Worm (Caenorhabditis elegans) whole organism, young adult: ENCODE data around the gene srh-78.

Experiments used
- B0019.2 ChIP-seq: fragments of 200-800 bp; sonication (Bioruptor generic); conservative IDR thresholded peaks from 2 replicates; pipeline ENCODE4 v1.3.6; 2022; ENCODE audit warnings: missing genetic modification reagents, missing genetic modification characterization, missing compliant biosample characterization
- B0336.3 ChIP-seq: fragments of 200-800 bp; sonication (Bioruptor generic); IDR thresholded peaks from 2 replicates; pipeline ENCODE4 v1.3.6; 2022; ENCODE audit warnings: missing genetic modification characterization, missing compliant biosample characterization
- F23B12.7 ChIP-seq: sonication (generic microtip); optimal IDR thresholded peaks from 2 replicates; lab custom pipeline; 2017; ENCODE audit warnings: missing genetic modification characterization, mild to moderate bottlenecking, missing compliant biosample characterization, antibody characterized with exemption, moderate library complexity; ENCODE audit not compliant: insufficient read depth
- F33H1.4 ChIP-seq: fragments of 200-800 bp; sonication (Bioruptor generic); IDR thresholded peaks from 2 replicates; pipeline ENCODE4 v1.3.6; 2022; ENCODE audit warnings: missing genetic modification reagents, missing genetic modification characterization, missing compliant biosample characterization
- F57A8.1 ChIP-seq: fragments of 200-800 bp; sonication (Bioruptor generic); optimal IDR thresholded peaks from 2 replicates; lab custom pipeline; 2018; ENCODE audit warnings: mild to moderate bottlenecking, missing genetic modification characterization, moderate library complexity, missing compliant biosample characterization
- K12H6.12 ChIP-seq: fragments of 200-800 bp; sonication (Bioruptor generic); optimal IDR thresholded peaks from 2 replicates; lab custom pipeline; 2018; ENCODE audit warnings: mild to moderate bottlenecking, missing genetic modification characterization, missing compliant biosample characterization
- Y95B8A.8 ChIP-seq: fragments of 200-800 bp; sonication (Bioruptor generic); IDR thresholded peaks from 2 replicates; pipeline ENCODE4 v1.3.6; 2022; ENCODE audit warnings: missing genetic modification reagents, missing genetic modification characterization, missing compliant biosample characterization
- aptf-2 ChIP-seq: fragments of 200-800 bp; sonication (Bioruptor generic); conservative IDR thresholded peaks from 2 replicates; pipeline ENCODE4 v1.3.6; 2022; ENCODE audit warnings: missing genetic modification reagents, missing genetic modification characterization, missing compliant biosample characterization
- athp-1 ChIP-seq: sonication (generic microtip); optimal IDR thresholded peaks from 2 replicates; lab custom pipeline; 2017; ENCODE audit warnings: mild to moderate bottlenecking, missing genetic modification characterization, missing compliant biosample characterization
- attf-5 ChIP-seq: fragments of 200-800 bp; sonication (Bioruptor generic); optimal IDR thresholded peaks from 2 replicates; lab custom pipeline; 2018; ENCODE audit warnings: mild to moderate bottlenecking, missing genetic modification characterization, missing compliant biosample characterization
- cebp-1 ChIP-seq, 2 experiments: fragments of 200-800 bp in 1 of 2; sonication (Bioruptor generic) in 1 of 2; sonication (generic microtip) in 1 of 2; IDR thresholded peaks in 1 of 2; optimal IDR thresholded peaks in 1 of 2; 2 replicates each; pipeline versions ENCODE4 v1.3.6 to Lab custom; 2017 to 2022; ENCODE audit warnings: missing compliant biosample characterization in 2 of 2, missing genetic modification characterization in 2 of 2, mild to moderate bottlenecking in 1 of 2, missing genetic modification reagents in 1 of 2, moderate library complexity in 1 of 2
- cebp-2 ChIP-seq: fragments of 200-800 bp; sonication (Bioruptor generic); IDR thresholded peaks from 2 replicates; pipeline ENCODE4 v1.3.6; 2022; ENCODE audit warnings: missing genetic modification characterization, missing compliant biosample characterization
- ceh-27 ChIP-seq: fragments of 200-800 bp; sonication (Bioruptor generic); optimal IDR thresholded peaks from 2 replicates; lab custom pipeline; 2018; ENCODE audit warnings: mild to moderate bottlenecking, missing genetic modification characterization, moderate library complexity, missing compliant biosample characterization
- ceh-91 ChIP-seq: fragments of 200-800 bp; sonication (Bioruptor generic); IDR thresholded peaks from 2 replicates; pipeline ENCODE4 v1.3.6; 2022; ENCODE audit warnings: missing genetic modification reagents, missing genetic modification characterization, missing compliant biosample characterization
- die-1 ChIP-seq: sonication (generic microtip); optimal IDR thresholded peaks from 2 replicates; lab custom pipeline; 2016; ENCODE audit warnings: missing genotype, mild to moderate bottlenecking, missing genetic modification characterization, missing compliant biosample characterization
- dpff-1 ChIP-seq: sonication (generic microtip); optimal IDR thresholded peaks from 2 replicates; lab custom pipeline; 2017; ENCODE audit warnings: mild to moderate bottlenecking, missing genetic modification characterization, missing compliant biosample characterization
- efl-1 ChIP-seq: fragments of 150-350 bp; optimal IDR thresholded peaks from 2 replicates; lab custom pipeline; 2014; ENCODE audit warnings: missing biosample characterization, missing genetic modification reagents, missing genetic modification characterization
- egl-18 ChIP-seq: fragments of 200-800 bp; sonication (Bioruptor generic); IDR thresholded peaks from 2 replicates; pipeline ENCODE4 v1.3.6; 2022; ENCODE audit warnings: missing genetic modification reagents, missing genetic modification characterization, missing compliant biosample characterization
- fkh-3 ChIP-seq: sonication (generic microtip); optimal IDR thresholded peaks from 2 replicates; lab custom pipeline; 2016; ENCODE audit warnings: mild to moderate bottlenecking, missing genetic modification characterization, missing compliant biosample characterization
- gei-17 ChIP-seq: fragments of 200-800 bp; sonication (Bioruptor generic); optimal IDR thresholded peaks from 2 replicates; lab custom pipeline; 2018; ENCODE audit warnings: mild to moderate bottlenecking, missing genetic modification characterization, missing compliant biosample characterization
- hlh-12 ChIP-seq: sonication (generic microtip); optimal IDR thresholded peaks from 2 replicates; lab custom pipeline; 2016; ENCODE audit warnings: missing genetic modification characterization, missing compliant biosample characterization
- hlh-26 ChIP-seq: fragments of 200-800 bp; sonication (Bioruptor generic); conservative IDR thresholded peaks from 2 replicates; pipeline ENCODE4 v1.3.6; 2022; ENCODE audit warnings: missing genetic modification reagents, missing genetic modification characterization, missing compliant biosample characterization
- lin-26 ChIP-seq: fragments of 200-800 bp; sonication (Bioruptor generic); IDR thresholded peaks from 2 replicates; pipeline ENCODE4 v1.3.6; 2022; ENCODE audit warnings: missing genetic modification reagents, missing genetic modification characterization, missing compliant biosample characterization
- lin-35 ChIP-seq, 3 experiments: fragments of 150-350 bp in 2 of 3; sonication (generic microtip) in 1 of 3; optimal IDR thresholded peaks; 2 replicates each; lab custom pipeline; 2014 to 2018; ENCODE audit warnings: missing biosample characterization in 3 of 3, missing genetic modification characterization in 3 of 3, missing genetic modification reagents in 3 of 3
- lin-40 ChIP-seq: sonication (generic microtip); optimal IDR thresholded peaks from 2 replicates; lab custom pipeline; 2016; ENCODE audit warnings: missing genetic modification characterization, mild to moderate bottlenecking, missing compliant biosample characterization, missing genotype, missing genetic modification reagents
- lin-54 ChIP-seq: fragments of 200-800 bp; sonication (Bioruptor generic); optimal IDR thresholded peaks from 2 replicates; lab custom pipeline; 2018; ENCODE audit warnings: mild to moderate bottlenecking, missing genetic modification characterization, missing compliant biosample characterization
- lsl-1 ChIP-seq: fragments of 200-800 bp; sonication (Bioruptor generic); optimal IDR thresholded peaks from 2 replicates; lab custom pipeline; 2018; ENCODE audit warnings: mild to moderate bottlenecking, missing genetic modification characterization, moderate library complexity, missing compliant biosample characterization
- madf-3 ChIP-seq: fragments of 200-800 bp; sonication (Bioruptor generic); IDR thresholded peaks from 2 replicates; pipeline ENCODE4 v1.3.6; 2022; ENCODE audit warnings: missing genetic modification reagents, missing genetic modification characterization, missing compliant biosample characterization
- nfya-1 ChIP-seq: sonication (generic microtip); optimal IDR thresholded peaks from 2 replicates; lab custom pipeline; 2017; ENCODE audit warnings: antibody characterized with exemption, missing compliant biosample characterization, missing genetic modification characterization, borderline replicate concordance; ENCODE audit not compliant: insufficient read depth
- nfyb-1 ChIP-seq: fragments of 200-800 bp; sonication (Bioruptor generic); IDR thresholded peaks from 2 replicates; pipeline ENCODE4 v1.3.6; 2022; ENCODE audit warnings: missing genetic modification reagents, missing genetic modification characterization, missing compliant biosample characterization
- nhr-179 ChIP-seq: sonication (generic microtip); optimal IDR thresholded peaks from 2 replicates; lab custom pipeline; 2016; ENCODE audit warnings: mild to moderate bottlenecking, missing genetic modification characterization, missing compliant biosample characterization
- nhr-27 ChIP-seq: fragments of 200-800 bp; sonication (Bioruptor generic); optimal IDR thresholded peaks from 2 replicates; lab custom pipeline; 2018; ENCODE audit warnings: mild to moderate bottlenecking, missing genetic modification characterization, moderate library complexity, missing compliant biosample characterization
- nhr-80 ChIP-seq: sonication (generic microtip); optimal IDR thresholded peaks from 2 replicates; lab custom pipeline; 2016; ENCODE audit warnings: missing genetic modification characterization, missing compliant biosample characterization
- pbrm-1 ChIP-seq: fragments of 200-800 bp; sonication (Bioruptor generic); IDR thresholded peaks from 2 replicates; pipeline ENCODE4 v1.3.6; 2022; ENCODE audit warnings: missing genetic modification reagents, missing genetic modification characterization, missing compliant biosample characterization
- rcor-1 ChIP-seq: fragments of 200-800 bp; sonication (Bioruptor generic); IDR thresholded peaks from 2 replicates; pipeline ENCODE4 v1.3.6; 2022; ENCODE audit warnings: missing genetic modification reagents, missing genetic modification characterization, missing compliant biosample characterization
- repo-1 ChIP-seq: sonication (generic microtip); optimal IDR thresholded peaks from 2 replicates; lab custom pipeline; 2017; ENCODE audit warnings: mild to moderate bottlenecking, missing genetic modification characterization, missing compliant biosample characterization
- snpc-1.1 ChIP-seq: sonication (generic microtip); optimal IDR thresholded peaks from 2 replicates; lab custom pipeline; 2017; ENCODE audit warnings: missing genetic modification characterization, mild to moderate bottlenecking, missing compliant biosample characterization, antibody characterized with exemption, moderate library complexity, missing genotype, missing genetic modification reagents; ENCODE audit not compliant: insufficient read depth
- snpc-3.4 ChIP-seq: sonication (generic microtip); optimal IDR thresholded peaks from 2 replicates; lab custom pipeline; 2017; ENCODE audit warnings: missing genetic modification characterization, mild to moderate bottlenecking, missing compliant biosample characterization, antibody characterized with exemption, moderate library complexity, missing genotype, missing genetic modification reagents
- snpc-4 ChIP-seq, 5 experiments: fragments of 150-350 bp in 1 of 5; sonication (generic microtip) in 4 of 5; optimal IDR thresholded peaks; 2 replicates each; lab custom pipeline; 2014 to 2018; ENCODE audit warnings: missing genetic modification characterization in 5 of 5, missing biosample characterization in 3 of 5, antibody characterized with exemption in 2 of 5, mild to moderate bottlenecking in 2 of 5, missing compliant biosample characterization in 2 of 5, missing genotype in 2 of 5, moderate library complexity in 2 of 5, missing genetic modification reagents in 1 of 5
- sptf-2 ChIP-seq: fragments of 200-800 bp; sonication (Bioruptor generic); optimal IDR thresholded peaks from 2 replicates; lab custom pipeline; 2018; ENCODE audit warnings: mild to moderate bottlenecking, missing genetic modification characterization, missing compliant biosample characterization
- unc-130 ChIP-seq: sonication (generic microtip); optimal IDR thresholded peaks from 2 replicates; lab custom pipeline; 2016; ENCODE audit warnings: missing genetic modification reagents, missing genetic modification characterization, missing compliant biosample characterization
- xnd-1 ChIP-seq: sonication (generic microtip); optimal IDR thresholded peaks from 2 replicates; lab custom pipeline; 2016; ENCODE audit warnings: missing genotype, missing genetic modification reagents, missing genetic modification characterization, missing compliant biosample characterization
- ztf-18 ChIP-seq: sonication (generic microtip); optimal IDR thresholded peaks from 2 replicates; lab custom pipeline; 2016; ENCODE audit warnings: missing genotype, mild to moderate bottlenecking, missing genetic modification characterization, missing compliant biosample characterization
- ztf-26 ChIP-seq: sonication (generic microtip); optimal IDR thresholded peaks from 2 replicates; lab custom pipeline; 2017; ENCODE audit warnings: missing genetic modification characterization, missing compliant biosample characterization

Gene srh-78

ce11 chrV:185694-186217 lies 31.2 kb upstream of the srh-78 start, which contains the start of gene arid-1 (continued):
- peak; percentile 62 for TF ChIP-seq F33H1.4 (GFP tag; lab: Robert Waterston, UW)
- no peak for TF ChIP-seq repo-1 (tag; lab: Kevin White, UChicago)
- TF ChIP-seq gei-17, result no peak
- TF ChIP-seq attf-5 (GFP tag; lab: Kevin White, UChicago), result peak; percentile 84
- no peak for TF ChIP-seq B0019.2 (GFP tag; lab: Robert Waterston, UW)
- TF ChIP-seq lsl-1 (GFP tag; lab: Kevin White, UChicago), result peak; percentile 53
- TF ChIP-seq nhr-27, result no peak
- TF ChIP-seq die-1 (tag; lab: Kevin White, UChicago), result no peak
- no peak for TF ChIP-seq snpc-4 (GFP tag; optimal IDR thresholded peaks at IDR 0.05; lab: Kevin White, UChicago)
- peak in 3 of 4 experiments; percentile 8 to 27 (median 17) for TF ChIP-seq snpc-4 (tag; optimal IDR thresholded peaks at IDR 0.05; lab: Kevin White, UChicago)
- no peak for TF ChIP-seq hlh-26 (GFP tag; lab: Robert Waterston, UW)
- peak in 1 of 3 experiments; percentile 39 for TF ChIP-seq lin-35 (GFP tag; optimal IDR thresholded peaks at IDR 0.05; lab: Kevin White, UChicago)
- TF ChIP-seq lin-26 (GFP tag; lab: Robert Waterston, UW), result no peak
- TF ChIP-seq snpc-1.1 (tag; lab: Kevin White, UChicago), result peak; percentile 38
- peak; percentile 58; the same call in 1 of the 2 replicates for TF ChIP-seq ceh-91 (GFP tag; lab: Robert Waterston, UW)
- TF ChIP-seq efl-1 (GFP tag; lab: Kevin White, UChicago), result peak; percentile 87
- no peak for TF ChIP-seq sptf-2 (GFP tag; lab: Kevin White, UChicago)
- no peak for TF ChIP-seq K12H6.12 (tag; lab: Kevin White, UChicago)
- TF ChIP-seq hlh-12, result no peak
- TF ChIP-seq madf-3, result no peak
- 0 out of 2 replicates have a peak, but pooled peaks have one; percentile 41 for TF ChIP-seq nfyb-1 (GFP tag; lab: Robert Waterston, UW)
- TF ChIP-seq ceh-27, result no peak
- TF ChIP-seq cebp-1 (GFP tag; IDR thresholded peaks at IDR 0.05; lab: Robert Waterston, UW), result no peak
- no peak for TF ChIP-seq cebp-1 (tag; optimal IDR thresholded peaks at IDR 0.05; lab: Kevin White, UChicago)
- peak; percentile 72 for TF ChIP-seq snpc-3.4 (tag; lab: Kevin White, UChicago)
- TF ChIP-seq dpff-1 (tag; lab: Kevin White, UChicago), result no peak
- 0 out of 2 replicates have a peak, but pooled peaks have one; percentile 39 for TF ChIP-seq rcor-1 (GFP tag; lab: Robert Waterston, UW)
- no peak for TF ChIP-seq aptf-2 (GFP tag; lab: Robert Waterston, UW)
- 0 out of 2 replicates have a peak, but pooled peaks have one; percentile 11 for TF ChIP-seq Y95B8A.8
- TF ChIP-seq nfya-1 (tag; lab: Kevin White, UChicago), result no peak
- TF ChIP-seq pbrm-1 (GFP tag; lab: Robert Waterston, UW), result peak; percentile 29; the same call in 1 of the 2 replicates
- no peak for TF ChIP-seq B0336.3 (GFP tag; lab: Robert Waterston, UW)
- TF ChIP-seq nhr-179 (tag; lab: Kevin White, UChicago), result no peak
- peak; percentile 46 for TF ChIP-seq xnd-1
- TF ChIP-seq lin-40 (tag; lab: Kevin White, UChicago), result no peak
- no peak for TF ChIP-seq egl-18 (GFP tag; lab: Robert Waterston, UW)
- TF ChIP-seq ztf-26, result no peak
- peak; percentile 71 for TF ChIP-seq lin-54
- TF ChIP-seq fkh-3 (tag; lab: Kevin White, UChicago), result no peak
- no peak for TF ChIP-seq cebp-2 (GFP tag; lab: Robert Waterston, UW)
- no peak for TF ChIP-seq athp-1 (tag; lab: Kevin White, UChicago)
- peak; percentile 62 for TF ChIP-seq ztf-18
- TF ChIP-seq F57A8.1 (GFP tag; lab: Kevin White, UChicago), result no peak
- no peak for TF ChIP-seq F23B12.7
- TF ChIP-seq nhr-80 (tag; lab: Kevin White, UChicago), result no peak
- peak; percentile 11 for TF ChIP-seq unc-130 (GFP tag; lab: Kevin White, UChicago)
